Worm (Caenorhabditis elegans) whole organism, mixed stage, embryonic: ENCODE results near the gene C15F1.8.

Experiments used
- elt-3 ChIP-seq: fragments of 150-350 bp; optimal IDR thresholded peaks from 2 replicates; lab custom pipeline; 2014; ENCODE audit warnings: missing biosample characterization, missing genetic modification characterization
- nhr-2 ChIP-seq: fragments of 150-350 bp; optimal IDR thresholded peaks from 2 replicates; lab custom pipeline; 2014; ENCODE audit warnings: missing biosample characterization, missing genetic modification characterization
- nhr-76 ChIP-seq: sonication (generic microtip); optimal IDR thresholded peaks from 2 replicates; lab custom pipeline; 2017; ENCODE audit warnings: missing biosample characterization, missing genetic modification characterization
- unc-62 ChIP-seq: fragments of 150-350 bp; optimal IDR thresholded peaks from 2 replicates; lab custom pipeline; 2014; ENCODE audit warnings: missing biosample characterization, missing genetic modification reagents, missing genetic modification characterization

- TF ChIP-seq nhr-76 (tag; lab: Kevin White, UChicago) (no peak), nhr-2 (tag; lab: Kevin White, UChicago) (no peak), elt-3 (tag; lab: Kevin White, UChicago) (no peak), unc-62 (GFP tag; lab: Kevin White, UChicago) (no peak)
Observed at ce11 chrII:6940726-6941230, 36.9 kb downstream of the C15F1.8 start.
